Fruit fly (Drosophila melanogaster) whole organism, embryonic: ENCODE measurements around the gene dpr4.
A peak's percentile ranks its signal among the peaks of the same experiment; 100 is the strongest.

Experiments used
- Atf3 ChIP-seq: fragments of 200-800 bp; sonication (Bioruptor generic); optimal IDR thresholded peaks from 3 replicates; lab custom pipeline; 2016; ENCODE audit warnings: missing biosample characterization, missing genetic modification characterization
- Bdp1 ChIP-seq: fragments of 200-800 bp; sonication (Bioruptor generic); optimal IDR thresholded peaks from 3 replicates; lab custom pipeline; 2016; ENCODE audit warnings: missing biosample characterization, missing genetic modification characterization
- C15 ChIP-seq: fragments of 200-800 bp; sonication (Bioruptor generic); IDR thresholded peaks from 3 replicates; pipeline ENCODE4 v1.3.6; 2022; ENCODE audit warnings: missing biosample characterization, missing genetic modification characterization
- CG10959 ChIP-seq: fragments of 200-800 bp; sonication (Bioruptor generic); IDR thresholded peaks from 2 replicates; pipeline ENCODE4 v1.3.6; 2022; ENCODE audit warnings: missing biosample characterization, missing genetic modification characterization
- CG11560 ChIP-seq: fragments of 200-800 bp; sonication (Bioruptor generic); IDR thresholded peaks from 3 replicates; pipeline ENCODE4 v1.3.6; 2022; ENCODE audit warnings: missing biosample characterization, missing genetic modification characterization
- CG11723 ChIP-seq: fragments of 200-800 bp; sonication (Bioruptor generic); optimal IDR thresholded peaks from 2 replicates; lab custom pipeline; 2017; ENCODE audit warnings: missing biosample characterization, mild to moderate bottlenecking, missing genetic modification characterization
- CG12391 ChIP-seq: fragments of 200-800 bp; sonication (Bioruptor generic); optimal IDR thresholded peaks from 3 replicates; lab custom pipeline; 2018; ENCODE audit warnings: missing biosample characterization, mild to moderate bottlenecking, missing genetic modification characterization, moderate library complexity
- CG13775 ChIP-seq: fragments of 200-800 bp; sonication (Bioruptor generic); optimal IDR thresholded peaks from 3 replicates; lab custom pipeline; 2017; ENCODE audit warnings: missing biosample characterization, mild to moderate bottlenecking, missing genetic modification characterization
- CG13894 ChIP-seq: fragments of 200-800 bp; sonication (Bioruptor generic); optimal IDR thresholded peaks from 3 replicates; lab custom pipeline; 2018; ENCODE audit warnings: missing biosample characterization, mild to moderate bottlenecking, missing genetic modification characterization, moderate library complexity
- CG14667 ChIP-seq: fragments of 200-800 bp; sonication (Bioruptor generic); IDR thresholded peaks from 2 replicates; pipeline ENCODE4 v1.3.6; 2022; ENCODE audit warnings: missing biosample characterization, missing genetic modification characterization
- CG14710 ChIP-seq: fragments of 200-800 bp; sonication (Bioruptor generic); optimal IDR thresholded peaks from 3 replicates; lab custom pipeline; 2019; ENCODE audit warnings: missing biosample characterization, mild to moderate bottlenecking, missing genetic modification characterization, moderate library complexity
- CG15696 ChIP-seq: fragments of 200-800 bp; sonication (Bioruptor generic); optimal IDR thresholded peaks from 2 replicates; lab custom pipeline; 2019; ENCODE audit warnings: missing biosample characterization, mild to moderate bottlenecking, missing genetic modification characterization, moderate library complexity
- CG16779 ChIP-seq: fragments of 200-800 bp; sonication (Bioruptor generic); IDR thresholded peaks from 2 replicates; pipeline ENCODE4 v1.3.6; 2022; ENCODE audit warnings: missing biosample characterization, missing genetic modification characterization
- CG30403 ChIP-seq: fragments of 200-800 bp; sonication (Bioruptor generic); optimal IDR thresholded peaks from 3 replicates; lab custom pipeline; 2016; ENCODE audit warnings: missing biosample characterization, missing genetic modification characterization
- CG31441 ChIP-seq: fragments of 200-800 bp; sonication (Bioruptor generic); IDR thresholded peaks from 2 replicates; pipeline ENCODE4 v1.3.6; 2022; ENCODE audit warnings: missing biosample characterization, missing genetic modification characterization
- CG3726 ChIP-seq: fragments of 200-800 bp; sonication (Bioruptor generic); IDR thresholded peaks from 3 replicates; pipeline ENCODE4, ENCODE4 v1.3.6; 2022; ENCODE audit warnings: missing biosample characterization, missing genetic modification characterization
- CG42726 ChIP-seq: fragments of 200-800 bp; sonication (Bioruptor generic); IDR thresholded peaks from 2 replicates; pipeline ENCODE4 v1.3.6; 2022; ENCODE audit warnings: missing biosample characterization, missing genetic modification characterization; ENCODE audit not compliant: partially characterized antibody
- CG4707 ChIP-seq: fragments of 200-800 bp; sonication (Bioruptor generic); optimal IDR thresholded peaks from 2 replicates; lab custom pipeline; 2018; ENCODE audit warnings: missing biosample characterization, mild to moderate bottlenecking, missing genetic modification characterization, moderate library complexity
- CG7786 ChIP-seq: fragments of 200-800 bp; sonication (Bioruptor generic); optimal IDR thresholded peaks from 2 replicates; lab custom pipeline; 2016; ENCODE audit warnings: missing biosample characterization, missing genetic modification characterization
- CG8089 ChIP-seq: fragments of 200-800 bp; sonication (Bioruptor generic); optimal IDR thresholded peaks from 3 replicates; lab custom pipeline; 2016; ENCODE audit warnings: missing biosample characterization, missing genetic modification characterization
- Hey ChIP-seq: fragments of 200-800 bp; sonication (Bioruptor generic); optimal IDR thresholded peaks from 3 replicates; lab custom pipeline; 2018; ENCODE audit warnings: missing biosample characterization, mild to moderate bottlenecking, missing genetic modification characterization
- Hr51 ChIP-seq, 2 experiments: fragments of 200-800 bp; sonication (Bioruptor generic); optimal IDR thresholded peaks; 2 replicates in 1 of 2; 3 replicates in 1 of 2; lab custom pipeline; 2016 to 2018; ENCODE audit warnings: missing biosample characterization in 2 of 2, missing genetic modification characterization in 2 of 2, mild to moderate bottlenecking in 1 of 2, moderate library complexity in 1 of 2
- Kr ChIP-seq: fragments of 200-800 bp; sonication (Bioruptor generic); optimal IDR thresholded peaks from 2 replicates; lab custom pipeline; 2017; ENCODE audit warnings: missing biosample characterization, mild to moderate bottlenecking, missing genetic modification characterization
- MESR4 ChIP-seq: fragments of 200-800 bp; sonication (Bioruptor generic); optimal IDR thresholded peaks from 2 replicates; lab custom pipeline; 2018; ENCODE audit warnings: missing biosample characterization, mild to moderate bottlenecking, missing genetic modification characterization, moderate library complexity
- Mes4 ChIP-seq: fragments of 200-800 bp; sonication (Bioruptor generic); optimal IDR thresholded peaks from 2 replicates; lab custom pipeline; 2016; ENCODE audit warnings: missing biosample characterization, missing genetic modification characterization
- Nf-YC ChIP-seq: fragments of 200-800 bp; optimal IDR thresholded peaks from 3 replicates; lab custom pipeline; 2019; ENCODE audit warnings: missing biosample characterization, mild to moderate bottlenecking, missing genetic modification characterization, moderate library complexity
- Ravus ChIP-seq: fragments of 200-800 bp; sonication (Bioruptor generic); IDR thresholded peaks from 2 replicates; pipeline ENCODE4 v1.3.6; 2022; ENCODE audit warnings: missing biosample characterization, missing genetic modification characterization
- Sox102F ChIP-seq: fragments of 200-800 bp; sonication (Bioruptor generic); optimal IDR thresholded peaks from 2 replicates; lab custom pipeline; 2018; ENCODE audit warnings: missing biosample characterization, mild to moderate bottlenecking, missing genetic modification characterization, moderate library complexity
- Xrp1 ChIP-seq: fragments of 200-800 bp; sonication (Bioruptor generic); IDR thresholded peaks from 2 replicates; pipeline ENCODE4 v1.3.6; 2022; ENCODE audit warnings: missing biosample characterization, missing genetic modification characterization
- al ChIP-seq: fragments of 200-800 bp; sonication (Bioruptor generic); IDR thresholded peaks from 2 replicates; pipeline ENCODE4 v1.3.6; 2022; ENCODE audit warnings: missing biosample characterization, missing genetic modification characterization
- az2 ChIP-seq: fragments of 200-800 bp; sonication (Bioruptor generic); optimal IDR thresholded peaks from 3 replicates; lab custom pipeline; 2016; ENCODE audit warnings: missing biosample characterization, missing genetic modification characterization
- caup ChIP-seq: fragments of 200-800 bp; sonication (Bioruptor generic); optimal IDR thresholded peaks from 3 replicates; lab custom pipeline; 2017; ENCODE audit warnings: missing biosample characterization, mild to moderate bottlenecking, missing genetic modification characterization, moderate library complexity; ENCODE audit not compliant: severe bottlenecking
- chn ChIP-seq: fragments of 200-800 bp; sonication (Bioruptor generic); optimal IDR thresholded peaks from 2 replicates; lab custom pipeline; 2016; ENCODE audit warnings: missing biosample characterization, missing genetic modification characterization
- crol ChIP-seq: fragments of 200-800 bp; sonication (Bioruptor generic); IDR thresholded peaks from 2 replicates; pipeline ENCODE4 v1.3.6; 2022; ENCODE audit warnings: missing biosample characterization, missing genetic modification characterization
- cwo ChIP-seq: fragments of 200-800 bp; sonication (Bioruptor generic); optimal IDR thresholded peaks from 3 replicates; lab custom pipeline; 2017; ENCODE audit warnings: missing biosample characterization, missing genetic modification characterization, mild to moderate bottlenecking, moderate library complexity, missing genetic modification reagents
- danr ChIP-seq: fragments of 200-800 bp; sonication (Bioruptor generic); IDR thresholded peaks from 2 replicates; pipeline ENCODE4 v1.3.6; 2022; ENCODE audit warnings: missing biosample characterization, missing genetic modification characterization
- emc ChIP-seq: fragments of 200-800 bp; sonication (Bioruptor generic); optimal IDR thresholded peaks from 2 replicates; lab custom pipeline; 2016; ENCODE audit warnings: missing biosample characterization, missing genetic modification characterization
- esg ChIP-seq: fragments of 200-800 bp; sonication (Bioruptor generic); conservative IDR thresholded peaks from 2 replicates; pipeline ENCODE4 v1.3.6; 2022; ENCODE audit warnings: missing biosample characterization, missing genetic modification characterization
- eyg ChIP-seq: fragments of 200-800 bp; sonication (Bioruptor generic); optimal IDR thresholded peaks from 3 replicates; lab custom pipeline; 2016; ENCODE audit warnings: missing biosample characterization, missing genetic modification characterization
- gcm ChIP-seq: fragments of 200-800 bp; sonication (Bioruptor generic); optimal IDR thresholded peaks from 2 replicates; lab custom pipeline; 2019; ENCODE audit warnings: missing biosample characterization, mild to moderate bottlenecking, missing genetic modification characterization, moderate library complexity
- ken ChIP-seq: fragments of 200-800 bp; sonication (Bioruptor generic); IDR thresholded peaks from 3 replicates; pipeline ENCODE4 v1.3.6; 2022; ENCODE audit warnings: missing biosample characterization, missing genetic modification characterization
- nmo ChIP-seq: fragments of 200-800 bp; sonication (Bioruptor generic); optimal IDR thresholded peaks from 2 replicates; lab custom pipeline; 2018; ENCODE audit warnings: missing biosample characterization, mild to moderate bottlenecking, missing genetic modification characterization, moderate library complexity
- org-1 ChIP-seq: fragments of 200-800 bp; sonication (Bioruptor generic); optimal IDR thresholded peaks from 2 replicates; lab custom pipeline; 2017; ENCODE audit warnings: missing biosample characterization, missing genetic modification characterization
- otp ChIP-seq: fragments of 200-800 bp; sonication (Bioruptor generic); IDR thresholded peaks from 3 replicates; pipeline ENCODE4, ENCODE4 v1.3.6; 2022; ENCODE audit warnings: missing biosample characterization, missing genetic modification characterization
- pan ChIP-seq, 4 experiments: fragments of >200 bp in 3 of 4; fragments of 200-800 bp in 1 of 4; sonication (Bioruptor generic) in 1 of 4; optimal IDR thresholded peaks in 3 of 4; IDR thresholded peaks in 1 of 4; 2 replicates each; pipeline versions ENCODE4 v1.3.6 to Lab custom; 2017 to 2022; ENCODE audit warnings: missing biosample characterization in 2 of 4, missing genetic modification characterization in 2 of 4, mixed read lengths in 1 of 4
- phol ChIP-seq: fragments of 200-800 bp; sonication (Bioruptor generic); optimal IDR thresholded peaks from 3 replicates; lab custom pipeline; 2018; ENCODE audit warnings: missing biosample characterization, mild to moderate bottlenecking, missing genetic modification characterization, moderate library complexity
- ro ChIP-seq: fragments of 200-800 bp; sonication (Bioruptor generic); IDR thresholded peaks from 2 replicates; pipeline ENCODE4 v1.3.6; 2022; ENCODE audit warnings: missing biosample characterization, missing genetic modification characterization
- slp2 ChIP-seq: fragments of 200-800 bp; sonication (Bioruptor generic); optimal IDR thresholded peaks from 2 replicates; lab custom pipeline; 2016; ENCODE audit warnings: missing biosample characterization, missing genetic modification characterization
- sr ChIP-seq: fragments of 200-800 bp; sonication (Bioruptor generic); IDR thresholded peaks from 3 replicates; pipeline ENCODE4 v1.3.6; 2022; ENCODE audit warnings: missing biosample characterization, missing genetic modification characterization
- sug ChIP-seq: fragments of 200-800 bp; optimal IDR thresholded peaks from 2 replicates; lab custom pipeline; 2019; ENCODE audit warnings: missing biosample characterization, mild to moderate bottlenecking, missing genetic modification characterization, moderate library complexity
- wdn ChIP-seq: fragments of 200-800 bp; sonication (Bioruptor generic); IDR thresholded peaks from 2 replicates; pipeline ENCODE4 v1.3.6; 2022; ENCODE audit warnings: missing biosample characterization, missing genetic modification characterization

Gene dpr4

DNA sequence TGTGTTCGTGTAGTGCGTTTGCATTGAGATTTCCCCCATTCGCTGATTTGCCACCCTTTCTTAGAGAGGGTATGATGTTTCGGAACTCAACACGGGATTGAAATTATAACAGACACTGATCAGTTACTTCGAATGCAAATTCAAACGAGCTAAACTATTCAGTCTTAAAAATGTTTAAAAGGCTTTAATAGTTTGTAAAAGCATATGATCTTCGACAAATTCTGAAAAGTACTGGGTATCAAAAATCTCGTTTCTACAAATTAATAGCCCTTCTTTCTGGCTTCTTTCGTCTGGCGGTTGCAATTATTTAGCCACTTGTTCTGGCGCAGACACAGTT lies 39.5 kb upstream of the dpr4 start (continued):
- peak; percentile 35 to 87 for TF ChIP-seq Hr51 (GFP tag; optimal IDR thresholded peaks at IDR 0.05; lab: Kevin White, UChicago)
- TF ChIP-seq CG4707 (GFP tag; lab: Kevin White, UChicago): no peak
- peak; percentile 45 for TF ChIP-seq caup (GFP tag; lab: Kevin White, UChicago)
- no peak for TF ChIP-seq CG31441 (GFP tag; lab: Robert Waterston, UW)
- TF ChIP-seq CG7786 (GFP tag; lab: Kevin White, UChicago): peak; percentile 44
- TF ChIP-seq otp: peak; percentile 64; the same call in 1 of the 3 replicates
- no peak for TF ChIP-seq crol (GFP tag; lab: Robert Waterston, UW)
- TF ChIP-seq CG15696: peak; percentile 21
- peak; percentile 41 for TF ChIP-seq cwo (GFP tag; lab: Kevin White, UChicago)
- peak; percentile 49 for TF ChIP-seq eyg
- TF ChIP-seq danr (GFP tag; lab: Robert Waterston, UW): peak; percentile 52
- TF ChIP-seq sug (tag; lab: Kevin White, UChicago): no peak
- peak; percentile 72 for TF ChIP-seq CG12391 (tag; lab: Kevin White, UChicago)
- no peak for TF ChIP-seq pan (optimal IDR thresholded peaks at IDR 0.05; lab: Kevin White, UChicago)
- peak in 1 of 2 experiments; percentile 87 for TF ChIP-seq pan (GFP tag; optimal IDR thresholded peaks at IDR 0.05 in 1 of 2, IDR thresholded peaks at IDR 0.05 in 1 of 2)
- no peak for TF ChIP-seq Hey
- TF ChIP-seq CG14667 (GFP tag; lab: Robert Waterston, UW): peak; percentile 61
- TF ChIP-seq org-1 (GFP tag; lab: Kevin White, UChicago): peak; percentile 56
- TF ChIP-seq sr (GFP tag; lab: Robert Waterston, UW): peak; percentile 8; the same call in 1 of the 3 replicates
- TF ChIP-seq Nf-YC (tag; lab: Kevin White, UChicago): no peak
- TF ChIP-seq gcm (GFP tag; lab: Kevin White, UChicago): peak; percentile 48
- TF ChIP-seq slp2 (GFP tag; lab: Kevin White, UChicago): no peak
- TF ChIP-seq CG3726: no peak
- TF ChIP-seq phol (tag; lab: Kevin White, UChicago): peak; percentile 58
- peak; percentile 74 for TF ChIP-seq CG30403 (GFP tag; lab: Kevin White, UChicago)
- TF ChIP-seq CG13775 (GFP tag; lab: Kevin White, UChicago): peak; percentile 50
- peak; percentile 61 for TF ChIP-seq Mes4
- peak; percentile 21 for TF ChIP-seq CG14710 (tag; lab: Kevin White, UChicago)
- peak; percentile 38; the same call in 1 of the 2 replicates for TF ChIP-seq al (GFP tag; lab: Robert Waterston, UW)
- peak; percentile 58; the same call in 1 of the 2 replicates for TF ChIP-seq ro (GFP tag; lab: Robert Waterston, UW)
- TF ChIP-seq ken (GFP tag; lab: Robert Waterston, UW): peak; percentile 74
- no peak for TF ChIP-seq CG13894
- TF ChIP-seq CG42726: no peak
- no peak for TF ChIP-seq CG10959
- TF ChIP-seq Kr: no peak
- TF ChIP-seq nmo (GFP tag; lab: Kevin White, UChicago): peak; percentile 74
- no peak for TF ChIP-seq emc (GFP tag; lab: Kevin White, UChicago)
- peak; percentile 28 for TF ChIP-seq Bdp1 (GFP tag; lab: Kevin White, UChicago)
- TF ChIP-seq wdn: no peak
- TF ChIP-seq Sox102F (GFP tag; lab: Kevin White, UChicago): peak; percentile 87
- peak; percentile 63 for TF ChIP-seq chn
- TF ChIP-seq esg (GFP tag; lab: Robert Waterston, UW): peak; percentile 71
- no peak for TF ChIP-seq Atf3 (GFP tag; lab: Kevin White, UChicago)
- no peak for TF ChIP-seq MESR4
- TF ChIP-seq CG8089: peak; percentile 43
- TF ChIP-seq az2 (GFP tag; lab: Kevin White, UChicago): peak; percentile 62
- TF ChIP-seq CG11723 (GFP tag; lab: Kevin White, UChicago): no peak
- no peak for TF ChIP-seq C15 (GFP tag; lab: Robert Waterston, UW)
- TF ChIP-seq Ravus (GFP tag; lab: Robert Waterston, UW): peak; percentile 34
- TF ChIP-seq CG16779: 0 out of 2 replicates have a peak, but pooled peaks have one; percentile 34
- TF ChIP-seq Xrp1: peak; percentile 73
- TF ChIP-seq CG11560 (tag; lab: Robert Waterston, UW): no peak
